Fruit fly (Drosophila melanogaster) whole organism, adult: ENCODE results near the gene U4-U6-60K.

ENCODE experiments used
- CG12768 ChIP-seq: fragments of 200-800 bp; sonication (Bioruptor generic); optimal IDR thresholded peaks from 2 replicates; lab custom pipeline; 2017; ENCODE audit warnings: missing biosample characterization, missing genetic modification characterization, mild to moderate bottlenecking, moderate library complexity, missing genetic modification reagents
- CG5204 ChIP-seq: fragments of 200-800 bp; sonication (Bioruptor generic); optimal IDR thresholded peaks from 2 replicates; lab custom pipeline; 2016; ENCODE audit warnings: missing biosample characterization, missing genetic modification characterization
- Crg-1 ChIP-seq: fragments of 200-800 bp; sonication (Bioruptor generic); optimal IDR thresholded peaks from 2 replicates; lab custom pipeline; 2016; ENCODE audit warnings: missing biosample characterization, missing genetic modification characterization
- Mnt ChIP-seq: fragments of 200-800 bp; sonication (Bioruptor generic); optimal IDR thresholded peaks from 2 replicates; lab custom pipeline; 2016; ENCODE audit warnings: missing biosample characterization, mild to moderate bottlenecking, missing genetic modification characterization
- cic ChIP-seq: fragments of 200-800 bp; sonication (Bioruptor generic); optimal IDR thresholded peaks from 2 replicates; lab custom pipeline; 2017; ENCODE audit warnings: missing biosample characterization, mild to moderate bottlenecking, missing genetic modification characterization, moderate library complexity

DNA sequence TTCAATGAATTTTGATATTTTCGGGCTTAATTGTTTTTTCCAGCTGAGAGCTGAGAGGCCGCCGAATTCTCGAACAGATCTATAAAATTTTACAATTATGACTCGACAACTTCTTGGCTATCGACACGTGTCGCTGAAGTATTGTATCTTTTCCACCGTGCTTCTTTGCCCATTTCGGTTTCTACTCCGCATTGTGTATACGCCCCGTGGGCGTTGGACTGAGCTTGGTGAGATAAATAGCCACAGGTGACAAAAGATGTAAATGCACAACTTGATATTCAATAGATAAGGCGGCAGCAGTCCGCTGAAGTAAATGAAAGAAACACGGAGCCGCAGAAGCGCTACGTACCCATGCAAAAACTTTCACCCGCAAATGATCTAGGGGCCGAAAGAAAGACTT lies 20.5 kb downstream of the U4-U6-60K start:
- TF ChIP-seq Crg-1 (no peak), cic (no peak), CG5204 (GFP tag; lab: Kevin White, UChicago) (no peak), Mnt (no peak), CG12768 (GFP tag; lab: Kevin White, UChicago) (no peak)
